Worm (Caenorhabditis elegans): ENCODE measurements around the gene ifc-1.

- no peak for TF ChIP-seq dmd-9 (GFP tag; IDR thresholded peaks at IDR 0.05)
- TF ChIP-seq aly-2 (tag; optimal IDR thresholded peaks at IDR 0.05), result no peak
- no peak for TF ChIP-seq zip-2 (tag; optimal IDR thresholded peaks at IDR 0.05)
- TF ChIP-seq pqm-1 (tag; optimal IDR thresholded peaks at IDR 0.05), result no peak
- TF ChIP-seq ZK546.5 (tag; optimal IDR thresholded peaks at IDR 0.05), result no peak
- no peak for TF ChIP-seq unc-39 (tag; optimal IDR thresholded peaks at IDR 0.05)
- TF ChIP-seq F49E8.2 (tag; optimal IDR thresholded peaks at IDR 0.05; ENCODE audit: borderline replicate concordance), result no peak
- TF ChIP-seq snpc-4 (tag; optimal IDR thresholded peaks at IDR 0.05), result no peak
- TF ChIP-seq nhr-25 (tag; optimal IDR thresholded peaks at IDR 0.05; ENCODE audit: borderline replicate concordance, insufficient read depth), result no peak
- TF ChIP-seq cey-2 (tag; optimal IDR thresholded peaks at IDR 0.05; ENCODE audit: borderline replicate concordance, insufficient read depth), result no peak
- TF ChIP-seq vab-7 (GFP tag; IDR thresholded peaks at IDR 0.05), result no peak
- no peak for TF ChIP-seq hlh-30 (tag; optimal IDR thresholded peaks at IDR 0.05; ENCODE audit: insufficient read depth)
- TF ChIP-seq zag-1 (tag; optimal IDR thresholded peaks at IDR 0.05), result no peak
These were observed 18.2 kb upstream of the ifc-1 start, which contains the start of gene srh-272 for ce11 chrV:2863033-2863432.

All from whole organism, L4 larva.